Worm (Caenorhabditis elegans) whole organism, L2 larva: ENCODE results near the gene sca-1.

Experiments used
- C34F6.9 ChIP-seq: fragments of 150-350 bp; optimal IDR thresholded peaks from 2 replicates; lab custom pipeline; 2014; ENCODE audit warnings: missing biosample characterization, missing genetic modification characterization
- F13H6.1 ChIP-seq: sonication (generic microtip); optimal IDR thresholded peaks from 2 replicates; lab custom pipeline; 2016; ENCODE audit warnings: missing genetic modification characterization, missing compliant biosample characterization
- Y55F3AM.14 ChIP-seq: fragments of 200-800 bp; sonication (Bioruptor generic); optimal IDR thresholded peaks from 2 replicates; lab custom pipeline; 2018; ENCODE audit warnings: mild to moderate bottlenecking, missing genetic modification characterization, missing compliant biosample characterization
- ZK546.5 ChIP-seq: sonication (generic microtip); optimal IDR thresholded peaks from 2 replicates; lab custom pipeline; 2017; ENCODE audit warnings: missing biosample characterization, missing genetic modification characterization
- alr-1 ChIP-seq: fragments of 150-350 bp; optimal IDR thresholded peaks from 2 replicates; lab custom pipeline; 2014; ENCODE audit warnings: missing biosample characterization, missing genetic modification characterization
- aly-2 ChIP-seq: fragments of 150-350 bp; optimal IDR thresholded peaks from 2 replicates; lab custom pipeline; 2014; ENCODE audit warnings: missing biosample characterization, missing genetic modification characterization
- ceh-16 ChIP-seq: fragments of 150-350 bp; optimal IDR thresholded peaks from 2 replicates; lab custom pipeline; 2014; ENCODE audit warnings: missing biosample characterization, missing genetic modification characterization
- ceh-82 ChIP-seq: fragments of 150-350 bp; optimal IDR thresholded peaks from 2 replicates; lab custom pipeline; 2014; ENCODE audit warnings: missing biosample characterization, missing genetic modification characterization
- crh-2 ChIP-seq: sonication (generic microtip); optimal IDR thresholded peaks from 2 replicates; lab custom pipeline; 2017; ENCODE audit warnings: missing biosample characterization, missing genetic modification characterization
- egl-27 ChIP-seq: sonication (generic microtip); optimal IDR thresholded peaks from 3 replicates; lab custom pipeline; 2017; ENCODE audit warnings: missing biosample characterization, missing genetic modification reagents, missing genetic modification characterization
- elt-1 ChIP-seq: fragments of 150-350 bp; optimal IDR thresholded peaks from 2 replicates; lab custom pipeline; 2014; ENCODE audit warnings: missing biosample characterization, missing genetic modification characterization
- elt-3 ChIP-seq: sonication (generic microtip); optimal IDR thresholded peaks from 2 replicates; lab custom pipeline; 2017; ENCODE audit warnings: missing biosample characterization, missing genetic modification characterization
- fos-1 ChIP-seq: fragments of 150-350 bp; optimal IDR thresholded peaks from 2 replicates; lab custom pipeline; 2014; ENCODE audit warnings: missing biosample characterization, missing genetic modification characterization
- gmeb-1 ChIP-seq: fragments of 150-350 bp; optimal IDR thresholded peaks from 2 replicates; lab custom pipeline; 2014; ENCODE audit warnings: missing biosample characterization, missing genetic modification characterization
- lin-11 ChIP-seq: fragments of 150-350 bp; sonication (generic microtip); optimal IDR thresholded peaks from 2 replicates; lab custom pipeline; 2014; ENCODE audit warnings: missing biosample characterization, missing genetic modification characterization, inconsistent platforms, mixed read lengths
- lsy-2 ChIP-seq, 2 experiments: fragments of 150-350 bp in 1 of 2; sonication (generic microtip) in 1 of 2; optimal IDR thresholded peaks; 2 replicates each; lab custom pipeline; 2014 to 2017; ENCODE audit warnings: missing biosample characterization in 2 of 2, missing genetic modification characterization in 2 of 2
- mab-5 ChIP-seq: fragments of 150-350 bp; optimal IDR thresholded peaks from 2 replicates; lab custom pipeline; 2014; ENCODE audit warnings: missing biosample characterization, missing genetic modification characterization
- nhr-10 ChIP-seq: sonication (generic microtip); optimal IDR thresholded peaks from 2 replicates; lab custom pipeline; 2017; ENCODE audit warnings: missing biosample characterization, missing genetic modification characterization
- nhr-11 ChIP-seq: fragments of 150-350 bp; optimal IDR thresholded peaks from 2 replicates; lab custom pipeline; 2014; ENCODE audit warnings: missing biosample characterization, missing genetic modification characterization
- nhr-129 ChIP-seq: fragments of 150-350 bp; optimal IDR thresholded peaks from 2 replicates; lab custom pipeline; 2014; ENCODE audit warnings: missing biosample characterization, missing genetic modification characterization
- nhr-23 ChIP-seq: fragments of 150-350 bp; optimal IDR thresholded peaks from 2 replicates; lab custom pipeline; 2014; ENCODE audit warnings: missing biosample characterization, missing genetic modification reagents, missing genetic modification characterization
- nhr-237 ChIP-seq: fragments of 150-350 bp; optimal IDR thresholded peaks from 2 replicates; lab custom pipeline; 2014; ENCODE audit warnings: missing biosample characterization, missing genetic modification characterization
- nhr-25 ChIP-seq: fragments of 150-350 bp; sonication (generic microtip); optimal IDR thresholded peaks from 3 replicates; lab custom pipeline; 2014; ENCODE audit warnings: missing biosample characterization, missing genetic modification characterization
- nhr-6 ChIP-seq: fragments of 150-350 bp; optimal IDR thresholded peaks from 2 replicates; lab custom pipeline; 2014; ENCODE audit warnings: missing biosample characterization, missing genetic modification characterization
- nhr-77 ChIP-seq: fragments of 150-350 bp; optimal IDR thresholded peaks from 2 replicates; lab custom pipeline; 2014; ENCODE audit warnings: missing biosample characterization, missing genetic modification characterization
- sma-3 ChIP-seq: sonication (generic microtip); optimal IDR thresholded peaks from 2 replicates; lab custom pipeline; 2016; ENCODE audit warnings: missing genetic modification reagents, missing genetic modification characterization, missing compliant biosample characterization
- sma-9 ChIP-seq, 2 experiments: fragments of 150-350 bp in 1 of 2; sonication (generic microtip) in 1 of 2; optimal IDR thresholded peaks; 2 replicates each; lab custom pipeline; 2014 to 2016; ENCODE audit warnings: missing genetic modification characterization in 2 of 2, mild to moderate bottlenecking in 1 of 2, missing biosample characterization in 1 of 2, missing compliant biosample characterization in 1 of 2, missing genetic modification reagents in 1 of 2, moderate library complexity in 1 of 2
- unc-39 ChIP-seq: fragments of 150-350 bp; optimal IDR thresholded peaks from 2 replicates; lab custom pipeline; 2014; ENCODE audit warnings: missing biosample characterization, missing genetic modification characterization
- unc-55 ChIP-seq: fragments of 150-350 bp; sonication (generic microtip); optimal IDR thresholded peaks from 3 replicates; lab custom pipeline; 2014; ENCODE audit warnings: missing biosample characterization, missing genetic modification reagents, missing genetic modification characterization
- unc-62 ChIP-seq: fragments of 150-350 bp; optimal IDR thresholded peaks from 2 replicates; lab custom pipeline; 2014; ENCODE audit warnings: missing biosample characterization, missing genetic modification reagents, missing genetic modification characterization
- zag-1 ChIP-seq: fragments of 150-350 bp; optimal IDR thresholded peaks from 2 replicates; lab custom pipeline; 2014; ENCODE audit warnings: missing biosample characterization, missing genetic modification characterization
- ztf-4 ChIP-seq: fragments of 150-350 bp; optimal IDR thresholded peaks from 2 replicates; lab custom pipeline; 2014; ENCODE audit warnings: missing biosample characterization, missing genetic modification characterization

The sca-1 gene

ce11 chrIII:10822494-10823113 lies 6.0 kb upstream of the sca-1 start:
- TF ChIP-seq fos-1 (tag; lab: Kevin White, UChicago) (peak; percentile 58), alr-1 (tag; lab: Kevin White, UChicago) (no peak), F13H6.1 (tag; lab: Kevin White, UChicago) (peak; percentile 13), lsy-2 (tag; optimal IDR thresholded peaks at IDR 0.05; lab: Kevin White, UChicago) (peak in 1 of 2 experiments; percentile 10), elt-3 (tag; lab: Kevin White, UChicago) (no peak), egl-27 (no peak), gmeb-1 (tag; lab: Kevin White, UChicago) (peak; percentile 36), elt-1 (tag; lab: Kevin White, UChicago) (no peak), ztf-4 (tag; lab: Kevin White, UChicago) (no peak), ceh-16 (tag; lab: Kevin White, UChicago) (no peak), nhr-6 (tag; lab: Kevin White, UChicago) (no peak), mab-5 (no peak), unc-55 (GFP tag; lab: Kevin White, UChicago) (no peak), crh-2 (tag; lab: Kevin White, UChicago) (peak; percentile 36), aly-2 (tag; lab: Kevin White, UChicago) (no peak)

ce11 chrIII:10820592-10821242 lies 4.1 kb upstream of the sca-1 start:
- TF ChIP-seq sma-3 (GFP tag; lab: Kevin White, UChicago) (no peak), ztf-4 (tag; lab: Kevin White, UChicago) (no peak), F13H6.1 (tag; lab: Kevin White, UChicago) (no peak), lin-11 (tag; lab: Kevin White, UChicago) (no peak), crh-2 (tag; lab: Kevin White, UChicago) (peak; percentile 9), unc-39 (tag; lab: Kevin White, UChicago) (no peak), nhr-11 (tag; lab: Kevin White, UChicago) (no peak), nhr-25 (tag; lab: Kevin White, UChicago) (no peak), sma-9 (GFP tag; optimal IDR thresholded peaks at IDR 0.05; lab: Kevin White, UChicago) (peak; percentile 13), sma-9 (tag; optimal IDR thresholded peaks at IDR 0.05; lab: Kevin White, UChicago) (no peak), Y55F3AM.14 (GFP tag; lab: Kevin White, UChicago) (no peak), C34F6.9 (no peak), gmeb-1 (tag; lab: Kevin White, UChicago) (peak; percentile 14), ceh-82 (tag; lab: Kevin White, UChicago) (no peak)

- TF ChIP-seq nhr-10 (tag; lab: Kevin White, UChicago): no peak
- TF ChIP-seq nhr-129 (tag; lab: Kevin White, UChicago): peak; percentile 60
- TF ChIP-seq zag-1: no peak
- peak in 1 of 2 experiments; percentile 57 for TF ChIP-seq lsy-2 (tag; optimal IDR thresholded peaks at IDR 0.05; lab: Kevin White, UChicago)
- TF ChIP-seq aly-2 (tag; lab: Kevin White, UChicago): no peak
- TF ChIP-seq elt-1 (tag; lab: Kevin White, UChicago): no peak
- TF ChIP-seq nhr-237 (tag; lab: Kevin White, UChicago): no peak
- no peak for TF ChIP-seq gmeb-1 (tag; lab: Kevin White, UChicago)
- peak; percentile 58 for TF ChIP-seq sma-9 (GFP tag; optimal IDR thresholded peaks at IDR 0.05; lab: Kevin White, UChicago)
- no peak for TF ChIP-seq sma-9 (tag; optimal IDR thresholded peaks at IDR 0.05; lab: Kevin White, UChicago)
- no peak for TF ChIP-seq sma-3 (GFP tag; lab: Kevin White, UChicago)
- no peak for TF ChIP-seq unc-62
- peak; percentile 79 for TF ChIP-seq F13H6.1 (tag; lab: Kevin White, UChicago)
- no peak for TF ChIP-seq nhr-23 (tag; lab: Kevin White, UChicago)
- peak; percentile 20 for TF ChIP-seq C34F6.9
- no peak for TF ChIP-seq nhr-77 (tag; lab: Kevin White, UChicago)
- TF ChIP-seq, all 48 proteins: peak for 5
Observed at ce11 chrIII:10819778-10820177, 3.1 kb upstream of the sca-1 start.

ce11 chrIII:10819257-10819656 lies 2.6 kb upstream of the sca-1 start:
- peak; percentile 45 for TF ChIP-seq fos-1 (tag; lab: Kevin White, UChicago)
- TF ChIP-seq ZK546.5 (tag; lab: Kevin White, UChicago): no peak
- no peak for TF ChIP-seq nhr-129 (tag; lab: Kevin White, UChicago)
- no peak for TF ChIP-seq unc-62
